Worm (Caenorhabditis elegans): ENCODE data around the gene pan-1.

The pan-1 gene

DNA sequence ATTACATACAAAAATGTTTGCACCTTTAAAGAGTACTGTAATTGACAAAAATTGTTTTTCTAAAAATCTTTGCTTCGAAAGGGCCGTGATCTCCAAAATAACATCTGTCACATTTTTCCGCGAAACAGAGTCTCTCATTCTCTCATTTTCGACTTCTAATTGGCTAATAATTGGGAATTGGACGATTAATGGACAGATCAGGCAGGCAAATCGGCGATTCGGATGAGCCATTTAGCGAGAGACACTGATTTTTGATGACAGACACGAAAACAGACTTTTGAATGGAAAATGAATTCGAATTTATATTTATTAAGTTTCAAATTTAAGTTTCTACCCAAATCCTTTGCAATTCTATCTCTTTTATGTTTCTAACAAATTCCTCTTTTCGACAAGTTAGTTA, 41.3 kb downstream of the pan-1 start:
- TF ChIP-seq unc-62 (GFP tag; optimal IDR thresholded peaks at IDR 0.05), result no peak

DNA sequence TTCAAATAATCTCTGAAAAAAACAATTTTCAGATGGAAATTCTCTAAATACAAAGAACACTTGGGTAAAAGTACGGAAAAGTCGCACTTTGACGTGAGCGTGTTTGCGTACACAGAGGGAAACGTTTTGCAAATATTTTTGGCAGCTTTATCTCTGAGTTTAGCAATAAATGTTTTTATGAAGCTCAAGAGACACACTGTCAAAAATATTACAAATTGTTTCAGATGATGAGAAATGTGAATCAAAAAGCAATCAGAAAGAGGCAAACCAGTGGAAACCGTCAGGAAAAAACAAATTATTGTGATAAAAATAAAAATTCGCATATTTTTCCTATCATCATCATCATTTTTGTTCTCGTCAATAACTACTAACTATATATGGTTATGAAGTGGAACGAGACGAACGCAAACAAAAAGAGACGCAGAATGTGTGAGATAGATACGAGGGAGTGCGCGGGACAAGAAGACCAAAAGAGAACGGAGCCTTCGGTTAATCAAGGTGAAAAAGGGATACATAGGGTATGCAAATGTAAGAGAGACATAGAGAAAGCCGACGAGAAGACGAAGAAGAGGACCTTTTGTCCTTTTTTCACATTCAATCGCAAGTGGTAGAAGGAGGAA, 49.9 kb downstream of the pan-1 start, which contains the start of gene sel-2:
Gene sel-2 (minus strand): TSS at position 51 of the 620 bp plus-strand sequence.
- TF ChIP-seq unc-62 (GFP tag; optimal IDR thresholded peaks at IDR 0.05), result no peak

Measured in whole organism, dauer.